Worm (Caenorhabditis elegans): Measurements from ENCODE around the gene R02F11.9.

ce11 chrV:4755308-4756029 is 31.8 kb upstream of the R02F11.9 start, which contains the start of gene pgl-3:
- TF ChIP-seq hlh-1 (tag; optimal IDR thresholded peaks at IDR 0.05) (no peak), nhr-12 (tag; optimal IDR thresholded peaks at IDR 0.05) (no peak), elt-1 (tag; optimal IDR thresholded peaks at IDR 0.05; ENCODE audit: borderline replicate concordance, insufficient read depth) (no peak), flh-1 (GFP tag; optimal IDR thresholded peaks at IDR 0.05) (no peak), snpc-4 (tag; optimal IDR thresholded peaks at IDR 0.05) (no peak), nhr-237 (tag; optimal IDR thresholded peaks at IDR 0.05) (no peak), ham-2 (GFP tag; optimal IDR thresholded peaks at IDR 0.05) (no peak), nhr-76 (tag; optimal IDR thresholded peaks at IDR 0.05) (no peak), lsy-2 (tag; optimal IDR thresholded peaks at IDR 0.05) (no peak), lin-13 (tag; optimal IDR thresholded peaks at IDR 0.05) (no peak), nhr-28 (tag; optimal IDR thresholded peaks at IDR 0.05) (no peak), unc-39 (tag; optimal IDR thresholded peaks at IDR 0.05) (no peak), blmp-1 (tag; optimal IDR thresholded peaks at IDR 0.05) (no peak), elt-3 (tag; optimal IDR thresholded peaks at IDR 0.05) (no peak)

Data from whole organism, mixed stage, embryonic.